Worm (Caenorhabditis elegans) whole organism, L4/young adult: ENCODE data around the gene str-15.

Experiments used
- W03F9.2 ChIP-seq: fragments of 150-350 bp; optimal IDR thresholded peaks from 2 replicates; lab custom pipeline; 2014; ENCODE audit warnings: missing biosample characterization, missing genetic modification characterization
- dao-5 ChIP-seq: sonication (generic microtip); optimal IDR thresholded peaks from 2 replicates; lab custom pipeline; 2016; ENCODE audit warnings: missing genotype, missing genetic modification characterization, moderate library complexity, missing compliant biosample characterization
- him-1 ChIP-seq: sonication (generic microtip); optimal IDR thresholded peaks from 2 replicates; lab custom pipeline; 2016; ENCODE audit warnings: missing genotype, missing genetic modification reagents, missing genetic modification characterization, missing compliant biosample characterization

ce11 chrV:16483044-16483443 lies 24.4 kb upstream of the str-15 start, which contains the start of gene F57E7.2:
- no peak for TF ChIP-seq him-1 (tag; lab: Kevin White, UChicago)
- no peak for TF ChIP-seq W03F9.2
- TF ChIP-seq dao-5 (tag; lab: Kevin White, UChicago) = no peak
